Fruit fly (Drosophila melanogaster) whole organism, embryonic: ENCODE measurements around the gene Sirt4.

ENCODE experiments used
- CG10209 ChIP-seq: fragments of 200-800 bp; sonication (Bioruptor generic); optimal IDR thresholded peaks from 3 replicates; lab custom pipeline; 2017; ENCODE audit warnings: missing biosample characterization, mild to moderate bottlenecking, missing genetic modification characterization, missing genetic modification reagents
- CG11695 ChIP-seq: fragments of 200-800 bp; sonication (Bioruptor generic); IDR thresholded peaks from 3 replicates; pipeline ENCODE4 v1.3.6; 2022; ENCODE audit warnings: missing biosample characterization, missing genetic modification characterization
- CG14014 ChIP-seq: fragments of 200-800 bp; sonication (Bioruptor generic); IDR thresholded peaks from 2 replicates; pipeline ENCODE4 v1.3.6; 2022; ENCODE audit warnings: missing biosample characterization, missing genetic modification characterization
- CG14050 ChIP-seq: fragments of 200-800 bp; sonication (Bioruptor generic); IDR thresholded peaks from 3 replicates; pipeline ENCODE4 v1.3.6; 2022; ENCODE audit warnings: missing biosample characterization, missing genetic modification characterization
- CG15479 ChIP-seq: fragments of 200-800 bp; sonication (Bioruptor generic); optimal IDR thresholded peaks from 3 replicates; lab custom pipeline; 2019; ENCODE audit warnings: missing biosample characterization, mild to moderate bottlenecking, missing genetic modification characterization, moderate library complexity
- CG15601 ChIP-seq: fragments of 200-800 bp; sonication (Bioruptor generic); optimal IDR thresholded peaks from 3 replicates; lab custom pipeline; 2019; ENCODE audit warnings: missing biosample characterization, mild to moderate bottlenecking, missing genetic modification characterization, moderate library complexity
- CG18262 ChIP-seq: fragments of 200-800 bp; optimal IDR thresholded peaks from 3 replicates; lab custom pipeline; 2019; ENCODE audit warnings: missing biosample characterization, mild to moderate bottlenecking, missing genetic modification characterization, moderate library complexity
- CG18476 ChIP-seq: fragments of 200-800 bp; sonication (Bioruptor generic); optimal IDR thresholded peaks from 2 replicates; lab custom pipeline; 2016; ENCODE audit warnings: missing biosample characterization, mild to moderate bottlenecking, missing genetic modification characterization
- CG31224 ChIP-seq: fragments of 200-800 bp; sonication (Bioruptor generic); IDR thresholded peaks from 2 replicates; pipeline ENCODE4 v1.3.6; 2022; ENCODE audit warnings: missing biosample characterization, missing genetic modification characterization
- CG3281 ChIP-seq: fragments of 200-800 bp; sonication (Bioruptor generic); optimal IDR thresholded peaks from 3 replicates; lab custom pipeline; 2017; ENCODE audit warnings: missing biosample characterization, mild to moderate bottlenecking, missing genetic modification characterization
- CG42726 ChIP-seq: fragments of 200-800 bp; sonication (Bioruptor generic); IDR thresholded peaks from 2 replicates; pipeline ENCODE4 v1.3.6; 2022; ENCODE audit warnings: missing biosample characterization, missing genetic modification characterization; ENCODE audit not compliant: partially characterized antibody
- CG4424 ChIP-seq: fragments of 200-800 bp; sonication (Bioruptor generic); optimal IDR thresholded peaks from 3 replicates; lab custom pipeline; 2016; ENCODE audit warnings: missing biosample characterization, missing genetic modification characterization
- CG4707 ChIP-seq: fragments of 200-800 bp; sonication (Bioruptor generic); optimal IDR thresholded peaks from 2 replicates; lab custom pipeline; 2018; ENCODE audit warnings: missing biosample characterization, mild to moderate bottlenecking, missing genetic modification characterization, moderate library complexity
- CG6854 ChIP-seq: fragments of 200-800 bp; sonication (Bioruptor generic); optimal IDR thresholded peaks from 3 replicates; lab custom pipeline; 2017; ENCODE audit warnings: missing biosample characterization, mild to moderate bottlenecking, missing genetic modification characterization
- CG7987 ChIP-seq: fragments of 200-800 bp; sonication (Bioruptor generic); optimal IDR thresholded peaks from 2 replicates; lab custom pipeline; 2018; ENCODE audit warnings: missing biosample characterization, mild to moderate bottlenecking, missing genetic modification characterization, moderate library complexity
- CG9797 ChIP-seq: fragments of 200-800 bp; sonication (Bioruptor generic); optimal IDR thresholded peaks from 3 replicates; lab custom pipeline; 2018; ENCODE audit warnings: missing biosample characterization, mild to moderate bottlenecking, missing genetic modification characterization
- Chrac-16 ChIP-seq: fragments of 200-800 bp; sonication (Bioruptor generic); optimal IDR thresholded peaks from 3 replicates; lab custom pipeline; 2016; ENCODE audit warnings: missing biosample characterization, missing genetic modification characterization
- CrebB ChIP-seq: fragments of 200-800 bp; sonication (Bioruptor generic); optimal IDR thresholded peaks from 3 replicates; lab custom pipeline; 2018; ENCODE audit warnings: missing biosample characterization, mild to moderate bottlenecking, missing genetic modification characterization
- Dp ChIP-seq: fragments of 200-800 bp; sonication (Bioruptor generic); optimal IDR thresholded peaks from 2 replicates; lab custom pipeline; 2018; ENCODE audit warnings: missing biosample characterization, mild to moderate bottlenecking, missing genetic modification characterization, moderate library complexity
- Drgx ChIP-seq: fragments of 200-800 bp; sonication (Bioruptor generic); IDR thresholded peaks from 2 replicates; pipeline ENCODE4 v1.3.6; 2022; ENCODE audit warnings: missing biosample characterization, missing genetic modification characterization
- E2f1 ChIP-seq: fragments of 200-800 bp; sonication (Bioruptor generic); IDR thresholded peaks from 2 replicates; pipeline ENCODE4 v1.3.6; 2022; ENCODE audit warnings: missing biosample characterization, missing genetic modification characterization
- Elba2 ChIP-seq: fragments of 200-800 bp; sonication (Bioruptor generic); optimal IDR thresholded peaks from 3 replicates; lab custom pipeline; 2016; ENCODE audit warnings: missing biosample characterization, missing genetic modification characterization
- Ets97D ChIP-seq: fragments of 200-800 bp; sonication (Bioruptor generic); optimal IDR thresholded peaks from 3 replicates; lab custom pipeline; 2016; ENCODE audit warnings: missing biosample characterization, missing genetic modification characterization
- Fer3 ChIP-seq: fragments of 200-800 bp; sonication (Bioruptor generic); optimal IDR thresholded peaks from 2 replicates; lab custom pipeline; 2018; ENCODE audit warnings: missing biosample characterization, mild to moderate bottlenecking, missing genetic modification characterization, moderate library complexity
- Gug ChIP-seq: fragments of 200-800 bp; sonication (Bioruptor generic); IDR thresholded peaks from 4 replicates; pipeline ENCODE4 v1.3.6; 2022; ENCODE audit warnings: missing biosample characterization, missing genetic modification characterization
- HHEX ChIP-seq: fragments of 200-800 bp; sonication (Bioruptor generic); optimal IDR thresholded peaks from 3 replicates; lab custom pipeline; 2017; ENCODE audit warnings: missing biosample characterization, mild to moderate bottlenecking, missing genetic modification characterization, missing genetic modification reagents
- Hmr ChIP-seq: fragments of 200-800 bp; sonication (Bioruptor generic); optimal IDR thresholded peaks from 3 replicates; lab custom pipeline; 2017; ENCODE audit warnings: mild to moderate bottlenecking, missing biosample characterization, missing genetic modification reagents, missing genetic modification characterization
- Hr51 ChIP-seq, 2 experiments: fragments of 200-800 bp; sonication (Bioruptor generic); optimal IDR thresholded peaks; 2 replicates in 1 of 2; 3 replicates in 1 of 2; lab custom pipeline; 2016 to 2018; ENCODE audit warnings: missing biosample characterization in 2 of 2, missing genetic modification characterization in 2 of 2, mild to moderate bottlenecking in 1 of 2, moderate library complexity in 1 of 2
- Nf-YB ChIP-seq: fragments of 200-800 bp; sonication (Bioruptor generic); optimal IDR thresholded peaks from 3 replicates; lab custom pipeline; 2019; ENCODE audit warnings: missing biosample characterization, mild to moderate bottlenecking, missing genetic modification characterization, moderate library complexity
- Stat92E ChIP-seq, 3 experiments: fragments of >200 bp in 2 of 3; fragments of 200-800 bp in 1 of 3; sonication (Bioruptor generic) in 1 of 3; optimal IDR thresholded peaks; 2 replicates each; lab custom pipeline; 2017 to 2019; ENCODE audit warnings: missing biosample characterization in 3 of 3, missing genetic modification characterization in 3 of 3, mild to moderate bottlenecking in 1 of 3, moderate library complexity in 1 of 3
- Xbp1 ChIP-seq: fragments of 200-800 bp; sonication (Bioruptor generic); optimal IDR thresholded peaks from 3 replicates; lab custom pipeline; 2016; ENCODE audit warnings: missing biosample characterization, mild to moderate bottlenecking, missing genetic modification characterization
- Xrp1 ChIP-seq: fragments of 200-800 bp; sonication (Bioruptor generic); IDR thresholded peaks from 2 replicates; pipeline ENCODE4 v1.3.6; 2022; ENCODE audit warnings: missing biosample characterization, missing genetic modification characterization
- bowl ChIP-seq: fragments of 200-800 bp; sonication (Bioruptor generic); IDR thresholded peaks from 2 replicates; pipeline ENCODE4 v1.3.6; 2022; ENCODE audit warnings: missing biosample characterization, missing genetic modification characterization
- bsh ChIP-seq, 2 experiments: fragments of 200-800 bp; sonication (Bioruptor generic); optimal IDR thresholded peaks; 2 replicates each; lab custom pipeline; 2017 to 2018; ENCODE audit warnings: mild to moderate bottlenecking in 2 of 2, missing biosample characterization in 2 of 2, missing genetic modification characterization in 2 of 2, moderate library complexity in 1 of 2
- ci ChIP-seq: fragments of 200-800 bp; sonication (Bioruptor generic); IDR thresholded peaks from 3 replicates; pipeline ENCODE4 v1.3.6; 2022; ENCODE audit warnings: missing biosample characterization, missing genetic modification characterization
- crp ChIP-seq, 2 experiments: fragments of 200-800 bp; sonication (Bioruptor generic); optimal IDR thresholded peaks; 2 replicates in 1 of 2; 3 replicates in 1 of 2; lab custom pipeline; 2017; ENCODE audit warnings: missing biosample characterization in 2 of 2, missing genetic modification characterization in 2 of 2, mild to moderate bottlenecking in 1 of 2, moderate library complexity in 1 of 2
- dmrt99B ChIP-seq: fragments of 200-800 bp; sonication (Bioruptor generic); optimal IDR thresholded peaks from 2 replicates; lab custom pipeline; 2018; ENCODE audit warnings: missing biosample characterization, mild to moderate bottlenecking, missing genetic modification characterization, moderate library complexity
- en ChIP-seq: fragments of 200-800 bp; sonication (Bioruptor generic); optimal IDR thresholded peaks from 2 replicates; lab custom pipeline; 2016; ENCODE audit warnings: missing biosample characterization, missing genetic modification characterization
- esg ChIP-seq: fragments of 200-800 bp; sonication (Bioruptor generic); conservative IDR thresholded peaks from 2 replicates; pipeline ENCODE4 v1.3.6; 2022; ENCODE audit warnings: missing biosample characterization, missing genetic modification characterization
- exex ChIP-seq: fragments of 200-800 bp; sonication (Bioruptor generic); optimal IDR thresholded peaks from 4 replicates; lab custom pipeline; 2018; ENCODE audit warnings: missing biosample characterization, mild to moderate bottlenecking, missing genetic modification characterization, moderate library complexity
- grau ChIP-seq: fragments of 200-800 bp; optimal IDR thresholded peaks from 3 replicates; lab custom pipeline; 2019; ENCODE audit warnings: missing biosample characterization, mild to moderate bottlenecking, missing genetic modification characterization, moderate library complexity
- hb ChIP-seq: fragments of 200-800 bp; sonication (Bioruptor generic); IDR thresholded peaks from 3 replicates; pipeline ENCODE4 v1.3.6; 2022; ENCODE audit warnings: missing biosample characterization, missing genetic modification characterization; ENCODE audit not compliant: partially characterized antibody
- lov ChIP-seq, 2 experiments: fragments of 200-800 bp in 1 of 2; fragments of >200 bp in 1 of 2; sonication (Bioruptor generic) in 1 of 2; IDR thresholded peaks in 1 of 2; optimal IDR thresholded peaks in 1 of 2; 2 replicates in 1 of 2; 3 replicates in 1 of 2; pipeline versions ENCODE4 v1.3.6 to Lab custom; 2017 to 2022; ENCODE audit warnings: missing biosample characterization in 1 of 2, missing genetic modification characterization in 1 of 2
- sr ChIP-seq: fragments of 200-800 bp; sonication (Bioruptor generic); IDR thresholded peaks from 3 replicates; pipeline ENCODE4 v1.3.6; 2022; ENCODE audit warnings: missing biosample characterization, missing genetic modification characterization
- tio ChIP-seq: fragments of 200-800 bp; sonication (Bioruptor generic); optimal IDR thresholded peaks from 2 replicates; lab custom pipeline; 2017; ENCODE audit warnings: missing biosample characterization, missing genetic modification characterization, inconsistent platforms
- ttk ChIP-seq: fragments of 200-800 bp; sonication (Bioruptor generic); IDR thresholded peaks from 2 replicates; pipeline ENCODE4 v2.1.2; 2022; ENCODE audit warnings: missing biosample characterization, missing genetic modification characterization
- vfl ChIP-seq: fragments of 200-800 bp; sonication (Bioruptor generic); optimal IDR thresholded peaks from 2 replicates; lab custom pipeline; 2016; ENCODE audit warnings: missing biosample characterization, missing genetic modification characterization
- zfh2 ChIP-seq: fragments of 200-800 bp; sonication (Bioruptor generic); optimal IDR thresholded peaks from 2 replicates; lab custom pipeline; 2016; ENCODE audit warnings: missing biosample characterization, missing genetic modification characterization

The Sirt4 gene

dm6 chrX:5698087-5698727, 32.5 kb upstream of the Sirt4 start, which contains the start of gene AdamTS-B (continued):
- TF ChIP-seq CG15601 (tag; lab: Kevin White, UChicago) (peak; percentile 6), bowl (GFP tag; lab: Robert Waterston, UW) (peak; percentile 12; the same call in 1 of the 2 replicates), CG18262 (peak; percentile 42), Hmr (peak; percentile 28), lov (optimal IDR thresholded peaks at IDR 0.05; lab: Kevin White, UChicago) (no peak), lov (GFP tag; IDR thresholded peaks at IDR 0.05; lab: Robert Waterston, UW) (no peak), zfh2 (GFP tag; lab: Kevin White, UChicago) (no peak), CG14050 (GFP tag; lab: Robert Waterston, UW) (0 out of 3 replicates have a peak, but pooled peaks have one; percentile 15), exex (tag; lab: Kevin White, UChicago) (no peak), tio (GFP tag; lab: Kevin White, UChicago) (peak; percentile 16), Ets97D (no peak), grau (tag; lab: Kevin White, UChicago) (peak; percentile 36), CrebB (tag; lab: Kevin White, UChicago) (no peak), CG7987 (GFP tag; lab: Kevin White, UChicago) (no peak), Stat92E (GFP tag; optimal IDR thresholded peaks at IDR 0.05; lab: Kevin White, UChicago) (peak in 1 of 3 experiments; percentile 1), CG42726 (GFP tag; lab: Robert Waterston, UW) (no peak), CG10209 (GFP tag; lab: Kevin White, UChicago) (peak; percentile 16), Gug (GFP tag; lab: Robert Waterston, UW) (no peak), CG14014 (GFP tag; lab: Robert Waterston, UW) (0 out of 2 replicates have a peak, but pooled peaks have one; percentile 20), CG4424 (peak; percentile 48), Xrp1 (GFP tag; lab: Robert Waterston, UW) (peak; percentile 76), Elba2 (peak; percentile 13), CG4707 (GFP tag; lab: Kevin White, UChicago) (no peak), CG31224 (no peak), Fer3 (tag; lab: Kevin White, UChicago) (peak; percentile 18), HHEX (GFP tag; lab: Kevin White, UChicago) (no peak), CG3281 (peak; percentile 48), Chrac-16 (GFP tag; lab: Kevin White, UChicago) (peak; percentile 24), bsh (GFP tag; optimal IDR thresholded peaks at IDR 0.05; lab: Kevin White, UChicago) (peak; percentile 46 to 47), Nf-YB (GFP tag; lab: Kevin White, UChicago) (peak; percentile 31), CG15479 (peak; percentile 22), sr (GFP tag; lab: Robert Waterston, UW) (no peak), vfl (no peak), hb (GFP tag; lab: Robert Waterston, UW) (no peak), Xbp1 (GFP tag; lab: Kevin White, UChicago) (peak; percentile 41), ttk (GFP tag; lab: Robert Waterston, UW) (peak; percentile 46; the same call in 1 of the 2 replicates), Drgx (no peak; the same call in 1 of the 2 replicates), E2f1 (GFP tag; lab: Robert Waterston, UW) (peak; percentile 37; the same call in 1 of the 2 replicates), CG11695 (peak; percentile 50; the same call in 2 of the 3 replicates), Hr51 (GFP tag; optimal IDR thresholded peaks at IDR 0.05; lab: Kevin White, UChicago) (peak in 1 of 2 experiments; percentile 65), CG18476 (GFP tag; lab: Kevin White, UChicago) (no peak), ci (GFP tag; lab: Robert Waterston, UW) (no peak), en (GFP tag; lab: Kevin White, UChicago) (no peak), esg (GFP tag; lab: Robert Waterston, UW) (peak; percentile 42; the same call in 1 of the 2 replicates), CG6854 (GFP tag; lab: Kevin White, UChicago) (no peak), crp (GFP tag; optimal IDR thresholded peaks at IDR 0.05; lab: Kevin White, UChicago) (no peak), CG9797 (GFP tag; lab: Kevin White, UChicago) (no peak), Dp (GFP tag; lab: Kevin White, UChicago) (no peak), dmrt99B (tag; lab: Kevin White, UChicago) (peak; percentile 65)
